Worm (Caenorhabditis elegans): ENCODE results near the gene memi-2.

memi-2 gene

ce11 chrIV:13386043-13386442 is 14.3 kb downstream of the memi-2 start, which contains the start of the genes Y62E10A.20, Y62E10A.23 and mdt-9 (continued):
- TF ChIP-seq nhr-84 (tag; optimal IDR thresholded peaks at IDR 0.05) (no peak), ces-1 (GFP tag; optimal IDR thresholded peaks at IDR 0.05) (no peak), F16B12.6 (tag; optimal IDR thresholded peaks at IDR 0.05) (peak; percentile 19), isw-1 (GFP tag; IDR thresholded peaks at IDR 0.05) (peak; percentile 59), dsc-1 (tag; optimal IDR thresholded peaks at IDR 0.05) (peak; percentile 78), mab-9 (GFP tag; IDR thresholded peaks at IDR 0.05) (no peak), sup-37 (GFP tag; optimal IDR thresholded peaks at IDR 0.05) (no peak), lir-3 (tag; optimal IDR thresholded peaks at IDR 0.05; ENCODE audit: poor library complexity) (peak; percentile 65), nhr-28 (tag; optimal IDR thresholded peaks at IDR 0.05) (no peak), lin-15B (tag; optimal IDR thresholded peaks at IDR 0.05) (peak; percentile 89), efl-1 (optimal IDR thresholded peaks at IDR 0.05) (peak; percentile 75 to 76), efl-1 (GFP tag; optimal IDR thresholded peaks at IDR 0.05 in 1 of 2) (peak; percentile 70 to 97), aly-2 (tag; optimal IDR thresholded peaks at IDR 0.05) (peak; percentile 42), pqm-1 (tag; optimal IDR thresholded peaks at IDR 0.05) (no peak), tbx-2 (tag; optimal IDR thresholded peaks at IDR 0.05) (peak; percentile 75), dpl-1 (GFP tag; optimal IDR thresholded peaks at IDR 0.05) (peak; percentile 63 to 76 (median 75)), blmp-1 (tag; optimal IDR thresholded peaks at IDR 0.05) (peak; percentile 75), nhr-71 (tag; optimal IDR thresholded peaks at IDR 0.05) (peak; percentile 84), elt-3 (tag; optimal IDR thresholded peaks at IDR 0.05) (peak in 2 of 6 experiments; percentile 39 to 61), snu-23 (GFP tag; optimal IDR thresholded peaks at IDR 0.05) (peak; percentile 83), pax-3 (tag; optimal IDR thresholded peaks at IDR 0.05) (peak; percentile 31), mep-1 (tag; optimal IDR thresholded peaks at IDR 0.05) (peak; percentile 67), rnt-1 (tag; optimal IDR thresholded peaks at IDR 0.05) (peak; percentile 85), lin-35 (GFP tag; optimal IDR thresholded peaks at IDR 0.05) (peak; percentile 78 to 87), nhr-237 (tag; optimal IDR thresholded peaks at IDR 0.05) (no peak), Y116A8C.19 (tag; optimal IDR thresholded peaks at IDR 0.05; ENCODE audit: borderline replicate concordance) (no peak), fkh-10 (GFP tag; optimal IDR thresholded peaks at IDR 0.05) (no peak), xbp-1 (tag; optimal IDR thresholded peaks at IDR 0.05) (peak; percentile 75), lin-13 (GFP tag; optimal IDR thresholded peaks at IDR 0.05) (peak; percentile 79), sox-4 (tag; optimal IDR thresholded peaks at IDR 0.05) (peak; percentile 18), mdl-1 (tag; optimal IDR thresholded peaks at IDR 0.05) (peak in 1 of 2 experiments; percentile 69), vab-15 (tag; optimal IDR thresholded peaks at IDR 0.05) (peak; percentile 69), efl-3 (GFP tag; optimal IDR thresholded peaks at IDR 0.05) (no peak), snpc-4 (tag; optimal IDR thresholded peaks at IDR 0.05) (peak; percentile 28), unc-130 (tag; optimal IDR thresholded peaks at IDR 0.05) (peak; percentile 90), ceh-63 (GFP tag; optimal IDR thresholded peaks at IDR 0.05) (no peak), C34B4.2 (tag; optimal IDR thresholded peaks at IDR 0.05) (no peak), irx-1 (tag; optimal IDR thresholded peaks at IDR 0.05) (peak; percentile 54), C04F5.9 (tag; optimal IDR thresholded peaks at IDR 0.05) (peak; percentile 24), alr-1 (tag; optimal IDR thresholded peaks at IDR 0.05; ENCODE audit: borderline replicate concordance) (no peak), lsy-2 (tag; optimal IDR thresholded peaks at IDR 0.05) (peak; percentile 81 to 91), zag-1 (tag; optimal IDR thresholded peaks at IDR 0.05) (no peak), nhr-85 (tag) (peak; percentile 78), tlp-1 (tag; optimal IDR thresholded peaks at IDR 0.05) (no peak), mef-2 (tag; optimal IDR thresholded peaks at IDR 0.05) (no peak), nhr-77 (tag; optimal IDR thresholded peaks at IDR 0.05) (peak; percentile 41), hpl-2 (GFP tag; optimal IDR thresholded peaks at IDR 0.05) (peak; percentile 47)

All from whole organism, L1 larva.